Worm (Caenorhabditis elegans) whole organism, mixed stage, embryonic: ENCODE measurements around the gene sftb-1.
A peak's percentile ranks its signal among the peaks of the same experiment; 100 is the strongest.

ENCODE experiments used
- M03D4.4 ChIP-seq: sonication (generic microtip); optimal IDR thresholded peaks from 2 replicates; lab custom pipeline; 2017; ENCODE audit warnings: mild to moderate bottlenecking, missing genetic modification characterization, missing compliant biosample characterization
- bed-3 ChIP-seq: fragments of 200-800 bp; sonication (Bioruptor generic); optimal IDR thresholded peaks from 3 replicates; lab custom pipeline; 2018; ENCODE audit warnings: mild to moderate bottlenecking, missing genetic modification characterization, moderate library complexity, missing compliant biosample characterization
- blmp-1 ChIP-seq: fragments of 150-350 bp; optimal IDR thresholded peaks from 2 replicates; lab custom pipeline; 2014; ENCODE audit warnings: missing biosample characterization, missing genetic modification characterization
- ceh-39 ChIP-seq: fragments of 150-350 bp; optimal IDR thresholded peaks from 2 replicates; lab custom pipeline; 2014; ENCODE audit warnings: missing biosample characterization, missing genetic modification characterization
- ceh-43 ChIP-seq: fragments of 200-800 bp; sonication (Bioruptor generic); optimal IDR thresholded peaks from 2 replicates; lab custom pipeline; 2018; ENCODE audit warnings: mild to moderate bottlenecking, missing genetic modification characterization, moderate library complexity, missing compliant biosample characterization
- ceh-83 ChIP-seq: fragments of 200-800 bp; sonication (Bioruptor generic); optimal IDR thresholded peaks from 2 replicates; lab custom pipeline; 2018; ENCODE audit warnings: mild to moderate bottlenecking, missing genetic modification characterization, missing compliant biosample characterization
- ces-1 ChIP-seq: fragments of 150-350 bp; optimal IDR thresholded peaks from 2 replicates; lab custom pipeline; 2014; ENCODE audit warnings: missing biosample characterization, missing genetic modification reagents, missing genetic modification characterization
- cnd-1 ChIP-seq: fragments of 200-800 bp; sonication (Bioruptor generic); optimal IDR thresholded peaks from 2 replicates; lab custom pipeline; 2018; ENCODE audit warnings: mild to moderate bottlenecking, missing genetic modification characterization, missing compliant biosample characterization
- drap-1 ChIP-seq: fragments of 200-800 bp; sonication (Bioruptor generic); optimal IDR thresholded peaks from 3 replicates; lab custom pipeline; 2018; ENCODE audit warnings: mild to moderate bottlenecking, missing genetic modification characterization, missing compliant biosample characterization
- elt-1 ChIP-seq: sonication (generic microtip); optimal IDR thresholded peaks from 2 replicates; lab custom pipeline; 2017; ENCODE audit warnings: missing genetic modification characterization, mild to moderate bottlenecking, missing compliant biosample characterization, antibody characterized with exemption, moderate library complexity, borderline replicate concordance; ENCODE audit not compliant: insufficient read depth
- elt-3 ChIP-seq: fragments of 150-350 bp; optimal IDR thresholded peaks from 2 replicates; lab custom pipeline; 2014; ENCODE audit warnings: missing biosample characterization, missing genetic modification characterization
- flh-1 ChIP-seq: fragments of 200-800 bp; sonication (Bioruptor generic); optimal IDR thresholded peaks from 2 replicates; lab custom pipeline; 2018; ENCODE audit warnings: mild to moderate bottlenecking, missing genetic modification characterization, moderate library complexity, missing compliant biosample characterization
- ham-2 ChIP-seq: fragments of 200-800 bp; sonication (Bioruptor generic); optimal IDR thresholded peaks from 2 replicates; lab custom pipeline; 2018; ENCODE audit warnings: mild to moderate bottlenecking, missing genetic modification characterization, missing compliant biosample characterization
- hlh-1 ChIP-seq: fragments of 150-350 bp; optimal IDR thresholded peaks from 2 replicates; lab custom pipeline; 2014; ENCODE audit warnings: missing biosample characterization, missing genetic modification reagents, missing genetic modification characterization
- lin-32 ChIP-seq: fragments of 200-800 bp; sonication (Bioruptor generic); optimal IDR thresholded peaks from 2 replicates; lab custom pipeline; 2018; ENCODE audit warnings: mild to moderate bottlenecking, missing genetic modification characterization, missing compliant biosample characterization
- lsy-2 ChIP-seq: fragments of 150-350 bp; optimal IDR thresholded peaks from 2 replicates; lab custom pipeline; 2014; ENCODE audit warnings: missing biosample characterization, missing genetic modification characterization
- mab-5 ChIP-seq: fragments of 150-350 bp; optimal IDR thresholded peaks from 2 replicates; lab custom pipeline; 2014; ENCODE audit warnings: missing biosample characterization, missing genetic modification characterization
- mep-1 ChIP-seq: fragments of 150-350 bp; optimal IDR thresholded peaks from 2 replicates; lab custom pipeline; 2017; ENCODE audit warnings: missing biosample characterization, missing genetic modification reagents, missing genetic modification characterization, inconsistent platforms
- mls-2 ChIP-seq: sonication (generic microtip); optimal IDR thresholded peaks from 2 replicates; lab custom pipeline; 2016; ENCODE audit warnings: mild to moderate bottlenecking, missing genetic modification characterization, moderate library complexity, missing compliant biosample characterization
- nhr-12 ChIP-seq: fragments of 150-350 bp; optimal IDR thresholded peaks from 2 replicates; lab custom pipeline; 2014; ENCODE audit warnings: missing biosample characterization, missing genetic modification characterization
- nhr-2 ChIP-seq: fragments of 150-350 bp; optimal IDR thresholded peaks from 2 replicates; lab custom pipeline; 2014; ENCODE audit warnings: missing biosample characterization, missing genetic modification characterization
- nhr-237 ChIP-seq: fragments of 150-350 bp; optimal IDR thresholded peaks from 2 replicates; lab custom pipeline; 2014; ENCODE audit warnings: missing biosample characterization, missing genetic modification characterization
- nhr-28 ChIP-seq: fragments of 150-350 bp; optimal IDR thresholded peaks from 2 replicates; lab custom pipeline; 2014; ENCODE audit warnings: missing biosample characterization, missing genetic modification characterization
- nhr-76 ChIP-seq: sonication (generic microtip); optimal IDR thresholded peaks from 2 replicates; lab custom pipeline; 2017; ENCODE audit warnings: missing biosample characterization, missing genetic modification characterization
- pha-4 ChIP-seq: fragments of 150-350 bp; optimal IDR thresholded peaks from 2 replicates; lab custom pipeline; 2018; ENCODE audit warnings: missing biosample characterization, missing genetic modification reagents, missing genetic modification characterization
- sem-2 ChIP-seq: fragments of 200-800 bp; sonication (Bioruptor generic); optimal IDR thresholded peaks from 2 replicates; lab custom pipeline; 2018; ENCODE audit warnings: mild to moderate bottlenecking, missing genetic modification characterization, missing compliant biosample characterization
- snpc-4 ChIP-seq: fragments of 150-350 bp; optimal IDR thresholded peaks from 2 replicates; lab custom pipeline; 2014; ENCODE audit warnings: missing biosample characterization, missing genetic modification characterization
- sptf-1 ChIP-seq: sonication (generic microtip); optimal IDR thresholded peaks from 2 replicates; lab custom pipeline; 2017; ENCODE audit warnings: mild to moderate bottlenecking, missing genetic modification characterization, moderate library complexity, missing compliant biosample characterization
- tbx-8 ChIP-seq: fragments of 200-800 bp; sonication (Bioruptor generic); optimal IDR thresholded peaks from 2 replicates; lab custom pipeline; 2018; ENCODE audit warnings: mild to moderate bottlenecking, missing genetic modification characterization, moderate library complexity, missing compliant biosample characterization
- unc-120 ChIP-seq: sonication (generic microtip); optimal IDR thresholded peaks from 2 replicates; lab custom pipeline; 2017; ENCODE audit warnings: missing genetic modification characterization, missing compliant biosample characterization; ENCODE audit not compliant: poor library complexity, severe bottlenecking
- unc-62 ChIP-seq: fragments of 150-350 bp; optimal IDR thresholded peaks from 2 replicates; lab custom pipeline; 2014; ENCODE audit warnings: missing biosample characterization, missing genetic modification reagents, missing genetic modification characterization
- ztf-11 ChIP-seq: fragments of 150-350 bp; optimal IDR thresholded peaks from 2 replicates; lab custom pipeline; 2014; ENCODE audit warnings: missing biosample characterization, missing genetic modification characterization

Gene sftb-1

ce11 chrIII:4223668-4224127 is 45.4 kb downstream of the sftb-1 start:
- TF ChIP-seq nhr-76 (tag; lab: Kevin White, UChicago): no peak
- no peak for TF ChIP-seq snpc-4 (tag; lab: Kevin White, UChicago)
- peak; percentile 83 for TF ChIP-seq ces-1 (GFP tag; lab: Kevin White, UChicago)
- no peak for TF ChIP-seq mab-5
- peak; percentile 67 for TF ChIP-seq nhr-237 (tag; lab: Kevin White, UChicago)
- no peak for TF ChIP-seq lin-32 (GFP tag; lab: Kevin White, UChicago)
- no peak for TF ChIP-seq elt-3 (tag; lab: Kevin White, UChicago)
- no peak for TF ChIP-seq cnd-1
- TF ChIP-seq ceh-83 (GFP tag; lab: Kevin White, UChicago): no peak
- TF ChIP-seq mep-1 (tag; lab: Kevin White, UChicago): peak; percentile 87
- peak; percentile 92 for TF ChIP-seq unc-62
- no peak for TF ChIP-seq sem-2 (GFP tag; lab: Kevin White, UChicago)
- peak; percentile 9 for TF ChIP-seq pha-4 (tag; lab: Kevin White, UChicago)
- TF ChIP-seq blmp-1: no peak
- TF ChIP-seq ceh-39 (tag; lab: Kevin White, UChicago): no peak
- peak; percentile 42 for TF ChIP-seq lsy-2
- peak; percentile 41 for TF ChIP-seq sptf-1 (tag; lab: Kevin White, UChicago)
- peak; percentile 61 for TF ChIP-seq mls-2
- no peak for TF ChIP-seq nhr-28 (tag; lab: Kevin White, UChicago)
- peak; percentile 26 for TF ChIP-seq drap-1 (GFP tag; lab: Kevin White, UChicago)
- TF ChIP-seq M03D4.4 (tag; lab: Kevin White, UChicago): peak; percentile 19
- TF ChIP-seq unc-120 (tag; lab: Kevin White, UChicago): peak; percentile 94
- no peak for TF ChIP-seq nhr-12 (tag; lab: Kevin White, UChicago)
- no peak for TF ChIP-seq elt-1
- TF ChIP-seq hlh-1: peak; percentile 68
- no peak for TF ChIP-seq flh-1 (GFP tag; lab: Kevin White, UChicago)
- no peak for TF ChIP-seq nhr-2 (tag; lab: Kevin White, UChicago)
- TF ChIP-seq bed-3 (GFP tag; lab: Kevin White, UChicago): no peak
- peak; percentile 24 for TF ChIP-seq tbx-8 (GFP tag; lab: Kevin White, UChicago)
- TF ChIP-seq ham-2 (GFP tag; lab: Kevin White, UChicago): peak; percentile 71

DNA sequence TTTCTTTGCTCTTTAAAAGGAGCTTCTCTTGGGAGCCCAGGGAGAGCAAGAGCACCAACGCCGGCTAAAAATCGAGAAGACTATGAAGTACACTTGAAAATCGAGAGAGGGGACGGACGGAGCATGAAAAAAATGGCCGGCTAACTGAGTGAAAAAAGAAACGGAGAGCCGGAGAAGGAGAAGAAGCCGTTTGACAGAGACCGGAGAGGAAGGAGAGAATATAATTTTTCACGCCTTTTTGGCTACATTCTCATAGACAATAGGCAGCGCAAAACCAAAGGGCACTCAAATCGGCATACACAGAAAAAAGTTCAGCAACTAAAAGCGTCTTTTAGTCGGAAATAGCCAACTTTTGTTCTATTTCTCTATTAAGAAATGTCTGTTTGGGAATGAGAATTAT is 47.5 kb downstream of the sftb-1 start:
- TF ChIP-seq sptf-1 (tag; lab: Kevin White, UChicago) (no peak), ceh-43 (GFP tag; lab: Kevin White, UChicago) (no peak), lsy-2 (no peak)

DNA sequence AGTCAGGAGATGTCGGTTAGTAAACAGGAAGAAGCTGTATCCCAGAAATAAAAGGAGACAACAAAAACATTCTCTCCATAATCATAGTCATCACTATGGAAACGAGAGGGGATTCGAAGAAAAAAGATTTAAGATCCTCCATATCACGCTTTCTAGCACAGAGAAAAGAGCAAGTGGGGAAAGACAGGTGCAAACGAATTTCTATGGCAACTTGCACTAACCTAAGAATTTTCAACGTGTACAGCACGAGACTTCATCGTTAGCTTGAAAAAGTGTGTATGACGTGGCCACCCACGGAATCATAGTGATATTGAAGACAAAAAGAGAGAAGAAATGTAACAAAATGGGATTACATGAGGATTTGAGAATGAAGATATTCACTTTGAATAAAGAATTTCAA is 48.2 kb downstream of the sftb-1 start:
- no peak for TF ChIP-seq elt-3 (tag; lab: Kevin White, UChicago)
- no peak for TF ChIP-seq nhr-2 (tag; lab: Kevin White, UChicago)
- no peak for TF ChIP-seq ces-1 (GFP tag; lab: Kevin White, UChicago)
- no peak for TF ChIP-seq blmp-1
- TF ChIP-seq bed-3 (GFP tag; lab: Kevin White, UChicago): no peak
- TF ChIP-seq elt-1: no peak
- TF ChIP-seq tbx-8 (GFP tag; lab: Kevin White, UChicago): no peak
- TF ChIP-seq pha-4 (tag; lab: Kevin White, UChicago): no peak
- TF ChIP-seq nhr-12 (tag; lab: Kevin White, UChicago): no peak
- TF ChIP-seq hlh-1: no peak
- TF ChIP-seq lsy-2: no peak
- TF ChIP-seq ceh-83 (GFP tag; lab: Kevin White, UChicago): no peak
- TF ChIP-seq flh-1 (GFP tag; lab: Kevin White, UChicago): no peak
- TF ChIP-seq snpc-4 (tag; lab: Kevin White, UChicago): no peak
- TF ChIP-seq lin-32 (GFP tag; lab: Kevin White, UChicago): no peak
- TF ChIP-seq ham-2 (GFP tag; lab: Kevin White, UChicago): no peak
- no peak for TF ChIP-seq drap-1 (GFP tag; lab: Kevin White, UChicago)
- TF ChIP-seq cnd-1: no peak
- no peak for TF ChIP-seq ztf-11 (tag; lab: Kevin White, UChicago)
- no peak for TF ChIP-seq sptf-1 (tag; lab: Kevin White, UChicago)
